Fruit fly (Drosophila melanogaster) whole organism, embryonic: ENCODE data around the gene CG5921.

Experiments used
- CG12942 ChIP-seq: fragments of 200-800 bp; sonication (Bioruptor generic); optimal IDR thresholded peaks from 3 replicates; lab custom pipeline; 2016; ENCODE audit warnings: missing biosample characterization, missing genetic modification characterization
- CG13624 ChIP-seq: fragments of 200-800 bp; sonication (Bioruptor generic); optimal IDR thresholded peaks from 2 replicates; lab custom pipeline; 2016; ENCODE audit warnings: missing biosample characterization, missing genetic modification characterization
- CG15601 ChIP-seq: fragments of 200-800 bp; sonication (Bioruptor generic); optimal IDR thresholded peaks from 3 replicates; lab custom pipeline; 2019; ENCODE audit warnings: missing biosample characterization, mild to moderate bottlenecking, missing genetic modification characterization, moderate library complexity
- CG1602 ChIP-seq: fragments of 200-800 bp; sonication (Bioruptor generic); optimal IDR thresholded peaks from 3 replicates; lab custom pipeline; 2016; ENCODE audit warnings: missing biosample characterization, missing genetic modification characterization
- CG16813 ChIP-seq: fragments of 200-800 bp; sonication (Bioruptor generic); IDR thresholded peaks from 3 replicates; pipeline ENCODE4 v1.3.6; 2022; ENCODE audit warnings: missing biosample characterization, missing genetic modification characterization; ENCODE audit not compliant: partially characterized antibody
- CG2129 ChIP-seq: fragments of 200-800 bp; sonication (Bioruptor generic); IDR thresholded peaks from 2 replicates; pipeline ENCODE4 v1.3.6; 2022; ENCODE audit warnings: missing biosample characterization, missing genetic modification characterization; ENCODE audit not compliant: partially characterized antibody
- CG3065 ChIP-seq: fragments of 200-800 bp; sonication (Bioruptor generic); optimal IDR thresholded peaks from 2 replicates; lab custom pipeline; 2016; ENCODE audit warnings: missing biosample characterization, missing genetic modification characterization
- CG4404 ChIP-seq: fragments of 200-800 bp; sonication (Bioruptor generic); IDR thresholded peaks from 2 replicates; pipeline ENCODE4 v1.3.6; 2022; ENCODE audit warnings: missing biosample characterization, missing genetic modification characterization
- CG4424 ChIP-seq: fragments of 200-800 bp; sonication (Bioruptor generic); optimal IDR thresholded peaks from 3 replicates; lab custom pipeline; 2016; ENCODE audit warnings: missing biosample characterization, missing genetic modification characterization
- CG4820 ChIP-seq: fragments of 200-800 bp; sonication (Bioruptor generic); optimal IDR thresholded peaks from 3 replicates; lab custom pipeline; 2016; ENCODE audit warnings: missing biosample characterization, missing genetic modification characterization
- CG6175 ChIP-seq: fragments of 200-800 bp; sonication (Bioruptor generic); IDR thresholded peaks from 3 replicates; pipeline ENCODE4 v1.3.6; 2022; ENCODE audit warnings: missing biosample characterization, missing genetic modification characterization
- CG6272 ChIP-seq: fragments of 200-800 bp; sonication (Bioruptor generic); IDR thresholded peaks from 2 replicates; pipeline ENCODE4 v1.3.6; 2022; ENCODE audit warnings: missing biosample characterization, missing genetic modification characterization
- CG6765 ChIP-seq: fragments of 200-800 bp; sonication (Bioruptor generic); optimal IDR thresholded peaks from 3 replicates; lab custom pipeline; 2017; ENCODE audit warnings: missing biosample characterization, mild to moderate bottlenecking, missing genetic modification characterization
- CG7556 ChIP-seq: fragments of 200-800 bp; sonication (Bioruptor generic); optimal IDR thresholded peaks from 2 replicates; lab custom pipeline; 2017; ENCODE audit warnings: missing biosample characterization, mild to moderate bottlenecking, missing genetic modification characterization
- CG7745 ChIP-seq: fragments of 200-800 bp; sonication (Bioruptor generic); optimal IDR thresholded peaks from 2 replicates; lab custom pipeline; 2018; ENCODE audit warnings: missing biosample characterization, mild to moderate bottlenecking, missing genetic modification characterization, moderate library complexity
- CG8281 ChIP-seq: fragments of 200-800 bp; sonication (Bioruptor generic); optimal IDR thresholded peaks from 2 replicates; lab custom pipeline; 2018; ENCODE audit warnings: missing biosample characterization, mild to moderate bottlenecking, missing genetic modification characterization, moderate library complexity
- CG9437 ChIP-seq: fragments of 200-800 bp; sonication (Bioruptor generic); optimal IDR thresholded peaks from 2 replicates; lab custom pipeline; 2018; ENCODE audit warnings: missing biosample characterization, mild to moderate bottlenecking, missing genetic modification characterization
- CG9797 ChIP-seq: fragments of 200-800 bp; sonication (Bioruptor generic); optimal IDR thresholded peaks from 3 replicates; lab custom pipeline; 2018; ENCODE audit warnings: missing biosample characterization, mild to moderate bottlenecking, missing genetic modification characterization
- Camta ChIP-seq: fragments of 200-800 bp; sonication (Bioruptor generic); optimal IDR thresholded peaks from 2 replicates; lab custom pipeline; 2016; ENCODE audit warnings: missing biosample characterization, missing genetic modification characterization
- Dbx ChIP-seq: fragments of 200-800 bp; sonication (Bioruptor generic); IDR thresholded peaks from 3 replicates; pipeline ENCODE4 v1.3.6; 2022; ENCODE audit warnings: missing biosample characterization, missing genetic modification characterization
- Dek ChIP-seq: fragments of 200-800 bp; sonication (Bioruptor generic); optimal IDR thresholded peaks from 3 replicates; lab custom pipeline; 2019; ENCODE audit warnings: missing biosample characterization, mild to moderate bottlenecking, missing genetic modification characterization, moderate library complexity
- Dip2 ChIP-seq: fragments of 200-800 bp; sonication (Bioruptor generic); IDR thresholded peaks from 2 replicates; pipeline ENCODE4 v1.3.6; 2022; ENCODE audit warnings: missing biosample characterization, missing genetic modification characterization
- Elba2 ChIP-seq: fragments of 200-800 bp; sonication (Bioruptor generic); optimal IDR thresholded peaks from 3 replicates; lab custom pipeline; 2016; ENCODE audit warnings: missing biosample characterization, missing genetic modification characterization
- Ets97D ChIP-seq: fragments of 200-800 bp; sonication (Bioruptor generic); optimal IDR thresholded peaks from 3 replicates; lab custom pipeline; 2016; ENCODE audit warnings: missing biosample characterization, missing genetic modification characterization
- Fer1 ChIP-seq: fragments of 200-800 bp; sonication (Bioruptor generic); optimal IDR thresholded peaks from 2 replicates; lab custom pipeline; 2017; ENCODE audit warnings: missing biosample characterization, mild to moderate bottlenecking, missing genetic modification characterization
- HLH3B ChIP-seq: fragments of 200-800 bp; sonication (Bioruptor generic); IDR thresholded peaks from 2 replicates; pipeline ENCODE4 v1.3.6; 2022; ENCODE audit warnings: missing biosample characterization, missing genetic modification characterization
- Hand ChIP-seq: fragments of 200-800 bp; sonication (Bioruptor generic); optimal IDR thresholded peaks from 2 replicates; lab custom pipeline; 2017; ENCODE audit warnings: mild to moderate bottlenecking, missing biosample characterization, missing genetic modification reagents, missing genetic modification characterization
- Hr3 ChIP-seq: fragments of 200-800 bp; sonication (Bioruptor generic); optimal IDR thresholded peaks from 3 replicates; lab custom pipeline; 2016; ENCODE audit warnings: missing biosample characterization, missing genetic modification characterization
- Hsf ChIP-seq: fragments of 200-800 bp; sonication (Bioruptor generic); optimal IDR thresholded peaks from 3 replicates; lab custom pipeline; 2016; ENCODE audit warnings: missing biosample characterization, missing genetic modification characterization
- Jarid2 ChIP-seq: fragments of 200-800 bp; sonication (Bioruptor generic); optimal IDR thresholded peaks from 3 replicates; lab custom pipeline; 2017; ENCODE audit warnings: mild to moderate bottlenecking, missing biosample characterization, missing genetic modification reagents, missing genetic modification characterization
- MESR4 ChIP-seq: fragments of 200-800 bp; sonication (Bioruptor generic); optimal IDR thresholded peaks from 2 replicates; lab custom pipeline; 2018; ENCODE audit warnings: missing biosample characterization, mild to moderate bottlenecking, missing genetic modification characterization, moderate library complexity
- MTF-1 ChIP-seq: fragments of 200-800 bp; sonication (Bioruptor generic); optimal IDR thresholded peaks from 2 replicates; lab custom pipeline; 2018; ENCODE audit warnings: missing biosample characterization, mild to moderate bottlenecking, missing genetic modification characterization, borderline replicate concordance
- Med ChIP-seq: fragments of 200-800 bp; sonication (Bioruptor generic); peaks from one replicate; lab custom pipeline; 2016; ENCODE audit warnings: missing biosample characterization, missing genetic modification characterization, mild to moderate bottlenecking, inconsistent platforms, moderate library complexity
- Stat92E ChIP-seq, 3 experiments: fragments of >200 bp in 2 of 3; fragments of 200-800 bp in 1 of 3; sonication (Bioruptor generic) in 1 of 3; optimal IDR thresholded peaks; 2 replicates each; lab custom pipeline; 2017 to 2019; ENCODE audit warnings: missing biosample characterization in 3 of 3, missing genetic modification characterization in 3 of 3, mild to moderate bottlenecking in 1 of 3, moderate library complexity in 1 of 3
- Tbp ChIP-seq: fragments of >200 bp; optimal IDR thresholded peaks from 2 replicates; lab custom pipeline; 2018; ENCODE audit warnings: missing biosample characterization, missing genetic modification characterization
- Trl ChIP-seq, 3 experiments: fragments of >200 bp in 2 of 3; fragments of 200-800 bp in 1 of 3; sonication (Bioruptor generic) in 1 of 3; optimal IDR thresholded peaks; 2 replicates in 1 of 3; 3 replicates in 2 of 3; lab custom pipeline; 2016 to 2017; ENCODE audit warnings: missing biosample characterization in 1 of 3, missing genetic modification characterization in 1 of 3
- amos ChIP-seq: fragments of 200-800 bp; sonication (Bioruptor generic); IDR thresholded peaks from 2 replicates; pipeline ENCODE4 v1.3.6; 2022; ENCODE audit warnings: missing biosample characterization, missing genetic modification characterization; ENCODE audit not compliant: partially characterized antibody
- ato ChIP-seq: fragments of 200-800 bp; sonication (Bioruptor generic); IDR thresholded peaks from 2 replicates; pipeline ENCODE4 v1.3.6; 2022; ENCODE audit warnings: missing biosample characterization, missing genetic modification characterization; ENCODE audit not compliant: partially characterized antibody
- dati ChIP-seq: fragments of 200-800 bp; sonication (Bioruptor generic); IDR thresholded peaks from 2 replicates; pipeline ENCODE4 v1.3.6; 2022; ENCODE audit warnings: missing biosample characterization, missing genetic modification characterization
- esg ChIP-seq: fragments of 200-800 bp; sonication (Bioruptor generic); conservative IDR thresholded peaks from 2 replicates; pipeline ENCODE4 v1.3.6; 2022; ENCODE audit warnings: missing biosample characterization, missing genetic modification characterization
- fd102C ChIP-seq: fragments of 200-800 bp; sonication (Bioruptor generic); optimal IDR thresholded peaks from 2 replicates; lab custom pipeline; 2018; ENCODE audit warnings: missing biosample characterization, mild to moderate bottlenecking, missing genetic modification characterization, moderate library complexity
- lola ChIP-seq, 3 experiments: fragments of >200 bp in 2 of 3; fragments of 200-800 bp in 1 of 3; sonication (Bioruptor generic) in 1 of 3; optimal IDR thresholded peaks; 2 replicates each; lab custom pipeline; 2017 to 2019; ENCODE audit warnings: missing biosample characterization in 3 of 3, missing genetic modification characterization in 3 of 3, mild to moderate bottlenecking in 1 of 3, moderate library complexity in 1 of 3
- pho ChIP-seq: fragments of 200-800 bp; sonication (Bioruptor generic); optimal IDR thresholded peaks from 2 replicates; lab custom pipeline; 2016; ENCODE audit warnings: missing biosample characterization, missing genetic modification characterization
- prd ChIP-seq, 3 experiments: fragments of >200 bp in 2 of 3; fragments of 200-800 bp in 1 of 3; sonication (Bioruptor generic) in 1 of 3; optimal IDR thresholded peaks in 2 of 3; IDR thresholded peaks in 1 of 3; 2 replicates in 2 of 3; 3 replicates in 1 of 3; pipeline versions ENCODE4 v1.3.6 to Lab custom; 2017 to 2022; ENCODE audit warnings: missing biosample characterization in 1 of 3, missing genetic modification characterization in 1 of 3
- salm ChIP-seq: fragments of 200-800 bp; sonication (Bioruptor generic); optimal IDR thresholded peaks from 2 replicates; lab custom pipeline; 2018; ENCODE audit warnings: missing biosample characterization, mild to moderate bottlenecking, missing genetic modification characterization
- sens-2 ChIP-seq: fragments of 200-800 bp; sonication (Bioruptor generic); IDR thresholded peaks from 2 replicates; pipeline ENCODE4 v1.3.6; 2022; ENCODE audit warnings: missing biosample characterization, missing genetic modification characterization
- ttk ChIP-seq: fragments of 200-800 bp; sonication (Bioruptor generic); IDR thresholded peaks from 2 replicates; pipeline ENCODE4 v2.1.2; 2022; ENCODE audit warnings: missing biosample characterization, missing genetic modification characterization
- twi ChIP-seq: fragments of 200-800 bp; optimal IDR thresholded peaks from 2 replicates; lab custom pipeline; 2019; ENCODE audit warnings: missing biosample characterization, mild to moderate bottlenecking, missing genetic modification characterization, moderate library complexity
- vfl ChIP-seq: fragments of 200-800 bp; sonication (Bioruptor generic); optimal IDR thresholded peaks from 2 replicates; lab custom pipeline; 2016; ENCODE audit warnings: missing biosample characterization, missing genetic modification characterization

CG5921 gene

DNA sequence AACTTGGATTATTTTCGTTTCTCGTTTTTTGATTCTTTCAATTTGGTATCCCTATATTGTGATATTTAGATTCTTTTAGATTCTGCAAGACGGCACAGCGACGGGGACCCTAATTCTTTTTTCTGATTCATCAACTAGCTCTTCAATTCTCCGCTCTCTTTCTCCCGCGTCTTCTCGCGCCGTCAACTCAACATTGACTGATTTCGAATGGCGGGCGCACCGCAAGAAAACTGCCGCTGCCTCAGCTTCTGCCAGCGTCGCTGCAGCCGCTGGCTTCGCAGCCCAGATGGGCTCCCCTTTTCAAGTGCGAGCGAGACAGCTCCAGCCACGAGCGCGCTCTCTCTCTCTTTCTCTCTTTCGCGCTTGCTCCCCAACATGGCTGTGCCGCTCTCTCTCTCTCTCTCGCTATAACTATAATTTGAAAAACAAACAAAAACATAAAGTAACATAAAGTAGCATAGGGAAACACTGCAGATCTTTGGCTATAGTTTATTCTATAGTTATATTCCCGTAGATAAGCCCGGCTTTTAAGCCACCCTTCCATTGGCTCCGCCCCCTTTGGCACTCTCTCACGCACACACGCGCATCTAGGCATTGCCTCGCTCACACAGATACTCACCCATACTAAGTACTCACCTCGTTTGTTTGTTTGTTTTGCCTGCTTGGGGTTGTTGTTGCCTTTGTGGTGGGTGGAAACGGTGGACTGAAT is 37.5 kb upstream of the CG5921 start, which contains the start of gene mab-21 (continued):
- no peak for TF ChIP-seq CG7745 (tag; lab: Kevin White, UChicago)
- no peak for TF ChIP-seq Camta (GFP tag; lab: Kevin White, UChicago)
- no peak for TF ChIP-seq CG7556 (GFP tag; lab: Kevin White, UChicago)
- TF ChIP-seq CG8281 (tag; lab: Kevin White, UChicago) = peak; percentile 14
- no peak for TF ChIP-seq CG1602 (GFP tag; lab: Kevin White, UChicago)
- TF ChIP-seq Dip2 (GFP tag; lab: Robert Waterston, UW) = no peak
- peak; percentile 81 to 92 for TF ChIP-seq Trl (optimal IDR thresholded peaks at IDR 0.05; lab: Kevin White, UChicago)
- peak; percentile 41 for TF ChIP-seq Trl (GFP tag; optimal IDR thresholded peaks at IDR 0.05; lab: Kevin White, UChicago)
- TF ChIP-seq CG2129 (GFP tag; lab: Robert Waterston, UW) = no peak
- TF ChIP-seq amos (GFP tag; lab: Robert Waterston, UW) = no peak
- TF ChIP-seq Tbp (GFP tag; lab: Kevin White, UChicago) = no peak
- TF ChIP-seq CG9797 (GFP tag; lab: Kevin White, UChicago) = no peak
- peak in 1 of 3 experiments; percentile 29 for TF ChIP-seq Stat92E (GFP tag; optimal IDR thresholded peaks at IDR 0.05; lab: Kevin White, UChicago)
- TF ChIP-seq Elba2 = no peak
- no peak for TF ChIP-seq salm (tag; lab: Kevin White, UChicago)
- no peak for TF ChIP-seq Ets97D (GFP tag; lab: Kevin White, UChicago)
- TF ChIP-seq ato (GFP tag; lab: Robert Waterston, UW) = no peak
- no peak for TF ChIP-seq prd (optimal IDR thresholded peaks at IDR 0.05; lab: Kevin White, UChicago)
- TF ChIP-seq prd (GFP tag; IDR thresholded peaks at IDR 0.05; lab: Robert Waterston, UW) = no peak
- no peak for TF ChIP-seq CG4424 (GFP tag; lab: Kevin White, UChicago)
- TF ChIP-seq CG9437 = no peak
- TF ChIP-seq twi (tag; lab: Kevin White, UChicago) = no peak
- no peak for TF ChIP-seq HLH3B (GFP tag; lab: Robert Waterston, UW)
- TF ChIP-seq CG16813 (GFP tag; lab: Robert Waterston, UW) = no peak
- TF ChIP-seq CG15601 (tag; lab: Kevin White, UChicago) = no peak
- no peak for TF ChIP-seq sens-2
- TF ChIP-seq Hand (GFP tag; lab: Kevin White, UChicago) = no peak
- TF ChIP-seq CG6272 (GFP tag; lab: Robert Waterston, UW) = no peak
- TF ChIP-seq Hr3 (GFP tag; lab: Kevin White, UChicago) = no peak
- TF ChIP-seq Dek (tag; lab: Kevin White, UChicago) = no peak
- peak; percentile 74 for TF ChIP-seq Med (GFP tag; lab: Kevin White, UChicago)
- no peak for TF ChIP-seq pho (GFP tag; lab: Kevin White, UChicago)
- peak; percentile 76 for TF ChIP-seq Jarid2 (GFP tag; lab: Kevin White, UChicago)
- TF ChIP-seq ttk (GFP tag; lab: Robert Waterston, UW) = no peak
- TF ChIP-seq Fer1 (GFP tag; lab: Kevin White, UChicago) = no peak
- TF ChIP-seq CG3065 (GFP tag; lab: Kevin White, UChicago) = no peak
- no peak for TF ChIP-seq CG6765
- no peak for TF ChIP-seq lola (GFP tag; optimal IDR thresholded peaks at IDR 0.05; lab: Kevin White, UChicago)
- no peak for TF ChIP-seq CG4820
- TF ChIP-seq dati (GFP tag; lab: Robert Waterston, UW) = no peak
- TF ChIP-seq MTF-1 (GFP tag; lab: Kevin White, UChicago) = no peak
- TF ChIP-seq CG4404 = no peak
- no peak for TF ChIP-seq esg (GFP tag; lab: Robert Waterston, UW)
- no peak for TF ChIP-seq CG6175
- no peak for TF ChIP-seq Hsf (GFP tag; lab: Kevin White, UChicago)
- TF ChIP-seq Dbx (GFP tag; lab: Robert Waterston, UW) = no peak
- no peak for TF ChIP-seq CG12942 (GFP tag; lab: Kevin White, UChicago)
- no peak for TF ChIP-seq vfl
- no peak for TF ChIP-seq MESR4 (GFP tag; lab: Kevin White, UChicago)
- no peak for TF ChIP-seq fd102C (GFP tag; lab: Kevin White, UChicago)
- TF ChIP-seq CG13624 (GFP tag; lab: Kevin White, UChicago) = no peak
